Worm (Caenorhabditis elegans) whole organism, early embryonic: ENCODE data around the gene Y32G9A.5.

Source experiments
- B0310.2 ChIP-seq: sonication (generic microtip); optimal IDR thresholded peaks from 2 replicates; lab custom pipeline; 2016; ENCODE audit warnings: mild to moderate bottlenecking, missing genetic modification characterization, missing compliant biosample characterization
- F13C5.2 ChIP-seq: sonication (generic microtip); optimal IDR thresholded peaks from 2 replicates; lab custom pipeline; 2017; ENCODE audit warnings: mild to moderate bottlenecking, missing genetic modification characterization, inconsistent platforms, missing compliant biosample characterization
- aly-1 ChIP-seq: sonication (generic microtip); optimal IDR thresholded peaks from 2 replicates; lab custom pipeline; 2016; ENCODE audit warnings: missing genetic modification characterization, missing compliant biosample characterization
- ama-1 ChIP-seq: fragments of 150-350 bp; optimal IDR thresholded peaks from 2 replicates; lab custom pipeline; 2014
- ceh-13 ChIP-seq: fragments of 200-800 bp; sonication (Bioruptor generic); optimal IDR thresholded peaks from 2 replicates; lab custom pipeline; 2018; ENCODE audit warnings: mild to moderate bottlenecking, missing genetic modification characterization, missing compliant biosample characterization
- ceh-36 ChIP-seq: sonication (generic microtip); optimal IDR thresholded peaks from 2 replicates; lab custom pipeline; 2016; ENCODE audit warnings: missing genetic modification characterization, inconsistent platforms, missing compliant biosample characterization
- ets-7 ChIP-seq: sonication (generic microtip); optimal IDR thresholded peaks from 2 replicates; lab custom pipeline; 2016; ENCODE audit warnings: missing genotype, missing genetic modification characterization, missing compliant biosample characterization
- flt-1 ChIP-seq: fragments of 200-800 bp; sonication (Bioruptor generic); IDR thresholded peaks from 2 replicates; pipeline ENCODE4 v1.3.6; 2022; ENCODE audit warnings: missing genetic modification characterization, missing compliant biosample characterization
- hmbx-1 ChIP-seq: sonication (generic microtip); optimal IDR thresholded peaks from 2 replicates; lab custom pipeline; 2016; ENCODE audit warnings: mild to moderate bottlenecking, missing genetic modification characterization, missing compliant biosample characterization
- hmg-4 ChIP-seq: fragments of 200-800 bp; sonication (Bioruptor generic); optimal IDR thresholded peaks from 2 replicates; lab custom pipeline; 2018; ENCODE audit warnings: mild to moderate bottlenecking, missing genetic modification characterization, missing compliant biosample characterization
- hnd-1 ChIP-seq: sonication (generic microtip); optimal IDR thresholded peaks from 2 replicates; lab custom pipeline; 2016; ENCODE audit warnings: missing genetic modification characterization, missing compliant biosample characterization
- pes-1 ChIP-seq: fragments of 200-800 bp; sonication (Bioruptor generic); IDR thresholded peaks from 2 replicates; pipeline ENCODE4 v1.3.6; 2022; ENCODE audit warnings: missing genetic modification reagents, missing genetic modification characterization, missing compliant biosample characterization
- scrt-1 ChIP-seq: fragments of 200-800 bp; sonication (Bioruptor generic); IDR thresholded peaks from 2 replicates; pipeline ENCODE4 v1.3.6; 2022; ENCODE audit warnings: missing genetic modification characterization, missing compliant biosample characterization
- sea-1 ChIP-seq: fragments of 200-800 bp; sonication (Bioruptor generic); conservative IDR thresholded peaks from 2 replicates; pipeline ENCODE4 v1.3.6; 2022; ENCODE audit warnings: missing genetic modification characterization, missing compliant biosample characterization
- tbx-11 ChIP-seq: fragments of 200-800 bp; sonication (Bioruptor generic); IDR thresholded peaks from 2 replicates; pipeline ENCODE4 v1.3.6; 2022; ENCODE audit warnings: missing genetic modification characterization, missing compliant biosample characterization
- tbx-37 ChIP-seq: fragments of 200-800 bp; sonication (Bioruptor generic); conservative IDR thresholded peaks from 2 replicates; pipeline ENCODE4 v1.3.6; 2022; ENCODE audit warnings: missing genetic modification reagents, missing genetic modification characterization, missing compliant biosample characterization
- tra-4 ChIP-seq: sonication (generic microtip); optimal IDR thresholded peaks from 2 replicates; lab custom pipeline; 2017; ENCODE audit warnings: missing genetic modification characterization, missing compliant biosample characterization

Y32G9A.5 gene

ce11 chrV:1869682-1870081, 37.8 kb upstream of the Y32G9A.5 start, which contains the start of gene T10B5.3:
TSS of gene T10B5.3 (minus strand) at chrV:1869782.
- TF ChIP-seq sea-1 (GFP tag; lab: Robert Waterston, UW): no peak
- TF ChIP-seq hmg-4 (GFP tag; lab: Kevin White, UChicago): no peak
- no peak for TF ChIP-seq hnd-1
- TF ChIP-seq tbx-11 (GFP tag; lab: Robert Waterston, UW): no peak
- no peak for TF ChIP-seq hmbx-1 (tag; lab: Kevin White, UChicago)
- TF ChIP-seq ceh-13 (GFP tag; lab: Kevin White, UChicago): no peak
- TF ChIP-seq ets-7: no peak
- no peak for TF ChIP-seq F13C5.2
- no peak for TF ChIP-seq ceh-36
- no peak for TF ChIP-seq tra-4 (tag; lab: Kevin White, UChicago)
- TF ChIP-seq tbx-37 (GFP tag; lab: Robert Waterston, UW): no peak
- no peak for TF ChIP-seq scrt-1 (GFP tag; lab: Robert Waterston, UW)
- TF ChIP-seq B0310.2 (tag; lab: Kevin White, UChicago): no peak
- no peak for TF ChIP-seq pes-1
- TF ChIP-seq aly-1 (tag; lab: Kevin White, UChicago): no peak
- no peak for TF ChIP-seq ama-1 (lab: Kevin White, UChicago)
- no peak for TF ChIP-seq flt-1

ce11 chrV:1870515-1870940, 36.9 kb upstream of the Y32G9A.5 start:
- peak; percentile 7 for TF ChIP-seq ama-1 (lab: Kevin White, UChicago)
- peak; percentile 11 for TF ChIP-seq tra-4 (tag; lab: Kevin White, UChicago)
- no peak for TF ChIP-seq sea-1 (GFP tag; lab: Robert Waterston, UW)
- TF ChIP-seq ceh-36: no peak

ce11 chrV:1871768-1872296, 35.6 kb upstream of the Y32G9A.5 start, which contains the start of the genes T10B5.4 and cct-7:
TSS of gene T10B5.4 (minus strand) at chrV:1871807.
TSS of gene cct-7 (plus strand) at chrV:1872246.
- TF ChIP-seq sea-1 (GFP tag; lab: Robert Waterston, UW): peak; percentile 55; the same call in 1 of the 2 replicates
- TF ChIP-seq F13C5.2: peak; percentile 59
- TF ChIP-seq tbx-11 (GFP tag; lab: Robert Waterston, UW): no peak
- peak; percentile 43; the same call in 1 of the 2 replicates for TF ChIP-seq pes-1
- no peak for TF ChIP-seq tra-4 (tag; lab: Kevin White, UChicago)
- TF ChIP-seq tbx-37 (GFP tag; lab: Robert Waterston, UW): peak; percentile 54; the same call in 1 of the 2 replicates
- TF ChIP-seq flt-1: peak; percentile 36; the same call in 1 of the 2 replicates
- no peak for TF ChIP-seq B0310.2 (tag; lab: Kevin White, UChicago)
- no peak for TF ChIP-seq ama-1 (lab: Kevin White, UChicago)
- peak; percentile 54 for TF ChIP-seq hmg-4 (GFP tag; lab: Kevin White, UChicago)
- no peak for TF ChIP-seq scrt-1 (GFP tag; lab: Robert Waterston, UW)
- peak; percentile 16 for TF ChIP-seq ets-7
- no peak for TF ChIP-seq ceh-36

ce11 chrV:1874827-1875226, 32.6 kb upstream of the Y32G9A.5 start:
- TF ChIP-seq tbx-37 (GFP tag; lab: Robert Waterston, UW) (no peak), ceh-36 (no peak), flt-1 (no peak), pes-1 (no peak), hnd-1 (no peak), B0310.2 (tag; lab: Kevin White, UChicago) (no peak), F13C5.2 (no peak), tbx-11 (GFP tag; lab: Robert Waterston, UW) (no peak), scrt-1 (GFP tag; lab: Robert Waterston, UW) (no peak), ets-7 (no peak), ceh-13 (GFP tag; lab: Kevin White, UChicago) (no peak), hmbx-1 (tag; lab: Kevin White, UChicago) (no peak), ama-1 (lab: Kevin White, UChicago) (no peak), tra-4 (tag; lab: Kevin White, UChicago) (no peak), hmg-4 (GFP tag; lab: Kevin White, UChicago) (no peak)

- TF ChIP-seq pes-1: peak; percentile 58; the same call in 1 of the 2 replicates
- TF ChIP-seq B0310.2 (tag; lab: Kevin White, UChicago): peak; percentile 72
- peak; percentile 34 for TF ChIP-seq ceh-36
- TF ChIP-seq sea-1 (GFP tag; lab: Robert Waterston, UW): peak; percentile 25; the same call in 1 of the 2 replicates
- TF ChIP-seq hnd-1: no peak
- TF ChIP-seq hmbx-1 (tag; lab: Kevin White, UChicago): peak; percentile 38
- no peak for TF ChIP-seq scrt-1 (GFP tag; lab: Robert Waterston, UW)
- no peak for TF ChIP-seq ets-7
- no peak for TF ChIP-seq tbx-37 (GFP tag; lab: Robert Waterston, UW)
- peak; percentile 17 for TF ChIP-seq ceh-13 (GFP tag; lab: Kevin White, UChicago)
- no peak for TF ChIP-seq flt-1
- peak; percentile 61 for TF ChIP-seq ama-1 (lab: Kevin White, UChicago)
- TF ChIP-seq hmg-4 (GFP tag; lab: Kevin White, UChicago): no peak
- TF ChIP-seq aly-1 (tag; lab: Kevin White, UChicago): no peak
- no peak for TF ChIP-seq tbx-11 (GFP tag; lab: Robert Waterston, UW)
- TF ChIP-seq tra-4 (tag; lab: Kevin White, UChicago): peak; percentile 15
- TF ChIP-seq F13C5.2: no peak
Observed at ce11 chrV:1875497-1875988, 31.9 kb upstream of the Y32G9A.5 start.

ce11 chrV:1878030-1878429, 29.4 kb upstream of the Y32G9A.5 start:
- TF ChIP-seq hmbx-1 (tag; lab: Kevin White, UChicago): no peak
- TF ChIP-seq tbx-11 (GFP tag; lab: Robert Waterston, UW): no peak
- no peak for TF ChIP-seq sea-1 (GFP tag; lab: Robert Waterston, UW)
- TF ChIP-seq ceh-13 (GFP tag; lab: Kevin White, UChicago): no peak
- TF ChIP-seq ama-1 (lab: Kevin White, UChicago): no peak
- no peak for TF ChIP-seq tbx-37 (GFP tag; lab: Robert Waterston, UW)
- no peak for TF ChIP-seq ets-7
- TF ChIP-seq B0310.2 (tag; lab: Kevin White, UChicago): no peak
- no peak for TF ChIP-seq pes-1
- TF ChIP-seq tra-4 (tag; lab: Kevin White, UChicago): no peak
- no peak for TF ChIP-seq hmg-4 (GFP tag; lab: Kevin White, UChicago)
- no peak for TF ChIP-seq aly-1 (tag; lab: Kevin White, UChicago)
- TF ChIP-seq scrt-1 (GFP tag; lab: Robert Waterston, UW): no peak
- TF ChIP-seq hnd-1: no peak
- TF ChIP-seq F13C5.2: no peak
- no peak for TF ChIP-seq flt-1
- no peak for TF ChIP-seq ceh-36
